Fruit fly (Drosophila melanogaster) whole organism, embryonic: Measurements from ENCODE around the gene CG15209.

Source experiments
- B-H1 ChIP-seq: fragments of 200-800 bp; sonication (Bioruptor generic); IDR thresholded peaks from 3 replicates; pipeline ENCODE4 v1.3.6; 2022; ENCODE audit warnings: missing biosample characterization, missing genetic modification characterization
- CG10147 ChIP-seq: fragments of 200-800 bp; sonication (Bioruptor generic); optimal IDR thresholded peaks from 2 replicates; lab custom pipeline; 2019; ENCODE audit warnings: missing biosample characterization, mild to moderate bottlenecking, missing genetic modification characterization, moderate library complexity
- CG10209 ChIP-seq: fragments of 200-800 bp; sonication (Bioruptor generic); optimal IDR thresholded peaks from 3 replicates; lab custom pipeline; 2017; ENCODE audit warnings: missing biosample characterization, mild to moderate bottlenecking, missing genetic modification characterization, missing genetic modification reagents
- CG10267 ChIP-seq: fragments of 200-800 bp; sonication (Bioruptor generic); optimal IDR thresholded peaks from 2 replicates; lab custom pipeline; 2018; ENCODE audit warnings: missing biosample characterization, mild to moderate bottlenecking, missing genetic modification characterization, moderate library complexity
- CG10431 ChIP-seq: fragments of 200-800 bp; sonication (Bioruptor generic); optimal IDR thresholded peaks from 3 replicates; lab custom pipeline; 2018; ENCODE audit warnings: missing biosample characterization, mild to moderate bottlenecking, missing genetic modification characterization
- CG11085 ChIP-seq: fragments of 200-800 bp; sonication (Bioruptor generic); IDR thresholded peaks from 2 replicates; pipeline ENCODE4 v1.3.6; 2022; ENCODE audit warnings: missing biosample characterization, missing genetic modification characterization
- CG12391 ChIP-seq: fragments of 200-800 bp; sonication (Bioruptor generic); optimal IDR thresholded peaks from 3 replicates; lab custom pipeline; 2018; ENCODE audit warnings: missing biosample characterization, mild to moderate bottlenecking, missing genetic modification characterization, moderate library complexity
- CG14014 ChIP-seq: fragments of 200-800 bp; sonication (Bioruptor generic); IDR thresholded peaks from 2 replicates; pipeline ENCODE4 v1.3.6; 2022; ENCODE audit warnings: missing biosample characterization, missing genetic modification characterization
- CG1529 ChIP-seq: fragments of 200-800 bp; sonication (Bioruptor generic); optimal IDR thresholded peaks from 3 replicates; lab custom pipeline; 2018; ENCODE audit warnings: missing biosample characterization, missing genetic modification characterization
- CG15696 ChIP-seq: fragments of 200-800 bp; sonication (Bioruptor generic); optimal IDR thresholded peaks from 2 replicates; lab custom pipeline; 2019; ENCODE audit warnings: missing biosample characterization, mild to moderate bottlenecking, missing genetic modification characterization, moderate library complexity
- CG17361 ChIP-seq: fragments of 200-800 bp; sonication (Bioruptor generic); IDR thresholded peaks from 3 replicates; pipeline ENCODE4 v1.3.6; 2022; ENCODE audit warnings: missing biosample characterization, missing genetic modification characterization
- CG2202 ChIP-seq: fragments of 200-800 bp; sonication (Bioruptor generic); optimal IDR thresholded peaks from 2 replicates; lab custom pipeline; 2018; ENCODE audit warnings: missing biosample characterization, mild to moderate bottlenecking, missing genetic modification characterization
- CG2678 ChIP-seq: fragments of 200-800 bp; sonication (Bioruptor generic); optimal IDR thresholded peaks from 3 replicates; lab custom pipeline; 2019; ENCODE audit warnings: missing biosample characterization, mild to moderate bottlenecking, missing genetic modification characterization, moderate library complexity
- CG31388 ChIP-seq: fragments of 200-800 bp; sonication (Bioruptor generic); optimal IDR thresholded peaks from 2 replicates; lab custom pipeline; 2016; ENCODE audit warnings: missing biosample characterization, missing genetic modification characterization
- CG3407 ChIP-seq: fragments of 200-800 bp; sonication (Bioruptor generic); optimal IDR thresholded peaks from 2 replicates; lab custom pipeline; 2018; ENCODE audit warnings: missing biosample characterization, mild to moderate bottlenecking, missing genetic modification characterization
- CG6254 ChIP-seq: fragments of 200-800 bp; sonication (Bioruptor generic); optimal IDR thresholded peaks from 3 replicates; lab custom pipeline; 2017; ENCODE audit warnings: mild to moderate bottlenecking, missing biosample characterization, missing genetic modification reagents, missing genetic modification characterization
- CG6683 ChIP-seq: fragments of 200-800 bp; sonication (Bioruptor generic); optimal IDR thresholded peaks from 2 replicates; lab custom pipeline; 2017; ENCODE audit warnings: missing biosample characterization, mild to moderate bottlenecking, missing genetic modification characterization, missing genetic modification reagents
- CG7357 ChIP-seq: fragments of 200-800 bp; sonication (Bioruptor generic); IDR thresholded peaks from 3 replicates; pipeline ENCODE4 v1.3.6; 2022; ENCODE audit warnings: missing biosample characterization, missing genetic modification characterization
- CoRest ChIP-seq: fragments of 200-800 bp; sonication (Bioruptor generic); optimal IDR thresholded peaks from 3 replicates; lab custom pipeline; 2018; ENCODE audit warnings: missing biosample characterization, mild to moderate bottlenecking, missing genetic modification characterization, moderate library complexity
- Dek ChIP-seq: fragments of 200-800 bp; sonication (Bioruptor generic); optimal IDR thresholded peaks from 3 replicates; lab custom pipeline; 2019; ENCODE audit warnings: missing biosample characterization, mild to moderate bottlenecking, missing genetic modification characterization, moderate library complexity
- Fer2 ChIP-seq: fragments of 200-800 bp; sonication (Bioruptor generic); optimal IDR thresholded peaks from 2 replicates; lab custom pipeline; 2018; ENCODE audit warnings: missing biosample characterization, mild to moderate bottlenecking, missing genetic modification characterization, moderate library complexity
- HHEX ChIP-seq: fragments of 200-800 bp; sonication (Bioruptor generic); optimal IDR thresholded peaks from 3 replicates; lab custom pipeline; 2017; ENCODE audit warnings: missing biosample characterization, mild to moderate bottlenecking, missing genetic modification characterization, missing genetic modification reagents
- Hmr ChIP-seq: fragments of 200-800 bp; sonication (Bioruptor generic); optimal IDR thresholded peaks from 3 replicates; lab custom pipeline; 2017; ENCODE audit warnings: mild to moderate bottlenecking, missing biosample characterization, missing genetic modification reagents, missing genetic modification characterization
- Hr39 ChIP-seq: fragments of >200 bp; optimal IDR thresholded peaks from 2 replicates; lab custom pipeline; 2017
- MTF-1 ChIP-seq: fragments of 200-800 bp; sonication (Bioruptor generic); optimal IDR thresholded peaks from 2 replicates; lab custom pipeline; 2018; ENCODE audit warnings: missing biosample characterization, mild to moderate bottlenecking, missing genetic modification characterization, borderline replicate concordance
- Pdp1 ChIP-seq, 2 experiments: fragments of 200-800 bp; sonication (Bioruptor generic); optimal IDR thresholded peaks; 3 replicates each; lab custom pipeline; 2016; ENCODE audit warnings: missing biosample characterization in 2 of 2, missing genetic modification characterization in 2 of 2, mild to moderate bottlenecking in 1 of 2, moderate library complexity in 1 of 2
- Xbp1 ChIP-seq: fragments of 200-800 bp; sonication (Bioruptor generic); optimal IDR thresholded peaks from 3 replicates; lab custom pipeline; 2016; ENCODE audit warnings: missing biosample characterization, mild to moderate bottlenecking, missing genetic modification characterization
- bsh ChIP-seq, 2 experiments: fragments of 200-800 bp; sonication (Bioruptor generic); optimal IDR thresholded peaks; 2 replicates each; lab custom pipeline; 2017 to 2018; ENCODE audit warnings: mild to moderate bottlenecking in 2 of 2, missing biosample characterization in 2 of 2, missing genetic modification characterization in 2 of 2, moderate library complexity in 1 of 2
- croc ChIP-seq: fragments of 200-800 bp; sonication (Bioruptor generic); conservative IDR thresholded peaks from 3 replicates; pipeline ENCODE4 v1.3.6; 2022; ENCODE audit warnings: missing biosample characterization, missing genetic modification characterization
- dimm ChIP-seq: fragments of 200-800 bp; sonication (Bioruptor generic); IDR thresholded peaks from 2 replicates; pipeline ENCODE4 v1.3.6; 2022; ENCODE audit warnings: missing biosample characterization, missing genetic modification characterization
- emc ChIP-seq: fragments of 200-800 bp; sonication (Bioruptor generic); optimal IDR thresholded peaks from 2 replicates; lab custom pipeline; 2016; ENCODE audit warnings: missing biosample characterization, missing genetic modification characterization
- fd96Cb ChIP-seq: fragments of 200-800 bp; sonication (Bioruptor generic); optimal IDR thresholded peaks from 2 replicates; lab custom pipeline; 2018; ENCODE audit warnings: missing biosample characterization, mild to moderate bottlenecking, missing genetic modification characterization, moderate library complexity
- gcm ChIP-seq: fragments of 200-800 bp; sonication (Bioruptor generic); optimal IDR thresholded peaks from 2 replicates; lab custom pipeline; 2019; ENCODE audit warnings: missing biosample characterization, mild to moderate bottlenecking, missing genetic modification characterization, moderate library complexity
- hb ChIP-seq: fragments of 200-800 bp; sonication (Bioruptor generic); IDR thresholded peaks from 3 replicates; pipeline ENCODE4 v1.3.6; 2022; ENCODE audit warnings: missing biosample characterization, missing genetic modification characterization; ENCODE audit not compliant: partially characterized antibody
- her ChIP-seq: fragments of 200-800 bp; sonication (Bioruptor generic); optimal IDR thresholded peaks from 2 replicates; lab custom pipeline; 2016; ENCODE audit warnings: missing biosample characterization, missing genetic modification characterization
- ind ChIP-seq: fragments of 200-800 bp; sonication (Bioruptor generic); optimal IDR thresholded peaks from 3 replicates; lab custom pipeline; 2016; ENCODE audit warnings: missing biosample characterization, missing genetic modification characterization
- lola ChIP-seq, 3 experiments: fragments of >200 bp in 2 of 3; fragments of 200-800 bp in 1 of 3; sonication (Bioruptor generic) in 1 of 3; optimal IDR thresholded peaks; 2 replicates each; lab custom pipeline; 2017 to 2019; ENCODE audit warnings: missing biosample characterization in 3 of 3, missing genetic modification characterization in 3 of 3, mild to moderate bottlenecking in 1 of 3, moderate library complexity in 1 of 3
- odd ChIP-seq: fragments of 200-800 bp; sonication (Bioruptor generic); optimal IDR thresholded peaks from 2 replicates; lab custom pipeline; 2017; ENCODE audit warnings: missing biosample characterization, mild to moderate bottlenecking, missing genetic modification characterization
- org-1 ChIP-seq: fragments of 200-800 bp; sonication (Bioruptor generic); optimal IDR thresholded peaks from 2 replicates; lab custom pipeline; 2017; ENCODE audit warnings: missing biosample characterization, missing genetic modification characterization
- pita ChIP-seq: fragments of 200-800 bp; sonication (Bioruptor generic); optimal IDR thresholded peaks from 2 replicates; lab custom pipeline; 2017; ENCODE audit warnings: missing biosample characterization, mild to moderate bottlenecking, missing genetic modification characterization
- sens ChIP-seq: fragments of 200-800 bp; sonication (Bioruptor generic); peaks from one replicate; lab custom pipeline; 2016; ENCODE audit warnings: missing biosample characterization, missing genetic modification characterization
- shn ChIP-seq: fragments of 200-800 bp; sonication (Bioruptor generic); optimal IDR thresholded peaks from 3 replicates; lab custom pipeline; 2016; ENCODE audit warnings: missing biosample characterization, missing genetic modification characterization
- stc ChIP-seq: fragments of 200-800 bp; sonication (Bioruptor generic); IDR thresholded peaks from 2 replicates; pipeline ENCODE4 v1.3.6; 2022; ENCODE audit warnings: missing biosample characterization, missing genetic modification characterization
- tgo ChIP-seq: fragments of 200-800 bp; sonication (Bioruptor generic); IDR thresholded peaks from 3 replicates; pipeline ENCODE4 v1.3.6; 2022; ENCODE audit warnings: missing biosample characterization, missing genetic modification characterization
- trh ChIP-seq: fragments of 200-800 bp; sonication (Bioruptor generic); optimal IDR thresholded peaks from 2 replicates; lab custom pipeline; 2016; ENCODE audit warnings: missing biosample characterization, missing genetic modification characterization
- ttk ChIP-seq: fragments of 200-800 bp; sonication (Bioruptor generic); IDR thresholded peaks from 2 replicates; pipeline ENCODE4 v2.1.2; 2022; ENCODE audit warnings: missing biosample characterization, missing genetic modification characterization
- twi ChIP-seq: fragments of 200-800 bp; optimal IDR thresholded peaks from 2 replicates; lab custom pipeline; 2019; ENCODE audit warnings: missing biosample characterization, mild to moderate bottlenecking, missing genetic modification characterization, moderate library complexity

Gene CG15209

dm6 chrX:10802457-10803378 is 39.3 kb upstream of the CG15209 start (continued):
- TF ChIP-seq her (GFP tag; lab: Kevin White, UChicago) (no peak), stc (GFP tag; lab: Robert Waterston, UW) (peak; percentile 29; the same call in 1 of the 2 replicates), croc (peak; percentile 34; the same call in 1 of the 3 replicates), Dek (tag; lab: Kevin White, UChicago) (peak; percentile 46), emc (GFP tag; lab: Kevin White, UChicago) (no peak), MTF-1 (GFP tag; lab: Kevin White, UChicago) (no peak), ttk (GFP tag; lab: Robert Waterston, UW) (peak; percentile 32; the same call in 1 of the 2 replicates), HHEX (GFP tag; lab: Kevin White, UChicago) (peak; percentile 59), CG6254 (GFP tag; lab: Kevin White, UChicago) (peak; percentile 52), CG12391 (peak; percentile 74), hb (GFP tag; lab: Robert Waterston, UW) (no peak), odd (GFP tag; lab: Kevin White, UChicago) (peak; percentile 69), tgo (peak; percentile 54), CG17361 (peak; percentile 87), fd96Cb (peak; percentile 69), dimm (GFP tag; lab: Robert Waterston, UW) (no peak), CG6683 (GFP tag; lab: Kevin White, UChicago) (peak; percentile 25), B-H1 (GFP tag; lab: Robert Waterston, UW) (peak; percentile 27; the same call in 1 of the 3 replicates), org-1 (peak; percentile 47), CG15696 (tag; lab: Kevin White, UChicago) (peak; percentile 40), twi (tag; lab: Kevin White, UChicago) (peak; percentile 42), Hr39 (lab: Kevin White, UChicago) (no peak), CG1529 (GFP tag; lab: Kevin White, UChicago) (peak; percentile 47), bsh (GFP tag; optimal IDR thresholded peaks at IDR 0.05; lab: Kevin White, UChicago) (peak in 1 of 2 experiments; percentile 74), CG10267 (tag; lab: Kevin White, UChicago) (peak; percentile 69), pita (no peak), CG10147 (GFP tag; lab: Kevin White, UChicago) (peak; percentile 52), Fer2 (tag; lab: Kevin White, UChicago) (peak; percentile 11), CoRest (tag; lab: Kevin White, UChicago) (peak; percentile 81), sens (peak; percentile 86), CG3407 (GFP tag; lab: Kevin White, UChicago) (peak; percentile 45), CG10209 (peak; percentile 68), ind (GFP tag; lab: Kevin White, UChicago) (peak; percentile 37), CG10431 (GFP tag; lab: Kevin White, UChicago) (peak; percentile 17), CG2678 (tag; lab: Kevin White, UChicago) (peak; percentile 86), gcm (GFP tag; lab: Kevin White, UChicago) (peak; percentile 58), CG7357 (GFP tag; lab: Robert Waterston, UW) (no peak), trh (GFP tag; lab: Kevin White, UChicago) (no peak), CG14014 (peak; percentile 36; the same call in 1 of the 2 replicates), CG2202 (peak; percentile 16), shn (GFP tag; lab: Kevin White, UChicago) (no peak), CG31388 (no peak), Pdp1 (GFP tag; optimal IDR thresholded peaks at IDR 0.05; lab: Kevin White, UChicago) (peak in 1 of 2 experiments; percentile 27), Hmr (GFP tag; lab: Kevin White, UChicago) (no peak), CG11085 (GFP tag; lab: Robert Waterston, UW) (no peak), Xbp1 (GFP tag; lab: Kevin White, UChicago) (peak; percentile 32), lola (GFP tag; optimal IDR thresholded peaks at IDR 0.05; lab: Kevin White, UChicago) (peak in 1 of 3 experiments; percentile 65)
